Fruit fly (Drosophila melanogaster): ENCODE data around the gene stas.

dm6 chrX:17627090-17627992 is at the start of gene stas:
- TF ChIP-seq usp (GFP tag; optimal IDR thresholded peaks at IDR 0.05) (no peak), Dll (optimal IDR thresholded peaks at IDR 0.05) (no peak), pan (optimal IDR thresholded peaks at IDR 0.05) (no peak), CG8478 (optimal IDR thresholded peaks at IDR 0.05) (no peak)
